Worm (Caenorhabditis elegans) whole organism, late embryonic: ENCODE data around the gene C15B12.8.

Source experiments
- C38D4.7 ChIP-seq: fragments of 200-800 bp; sonication (Bioruptor generic); optimal IDR thresholded peaks from 2 replicates; lab custom pipeline; 2018; ENCODE audit warnings: mild to moderate bottlenecking, missing genetic modification characterization, moderate library complexity, missing compliant biosample characterization
- F13H6.1 ChIP-seq: sonication (generic microtip); optimal IDR thresholded peaks from 2 replicates; lab custom pipeline; 2016; ENCODE audit warnings: missing genetic modification characterization, missing compliant biosample characterization
- K02D7.2 ChIP-seq: sonication (generic microtip); optimal IDR thresholded peaks from 2 replicates; lab custom pipeline; 2017; ENCODE audit warnings: mild to moderate bottlenecking, missing genetic modification characterization, missing compliant biosample characterization
- K09A11.1 ChIP-seq: sonication (generic microtip); optimal IDR thresholded peaks from 2 replicates; lab custom pipeline; 2017; ENCODE audit warnings: antibody characterized with exemption, mild to moderate bottlenecking, missing genetic modification characterization, missing compliant biosample characterization; ENCODE audit not compliant: insufficient read depth
- T23F11.4 ChIP-seq: fragments of 200-800 bp; sonication (Bioruptor generic); optimal IDR thresholded peaks from 2 replicates; lab custom pipeline; 2018; ENCODE audit warnings: mild to moderate bottlenecking, missing genetic modification characterization, missing compliant biosample characterization
- ahr-1 ChIP-seq: sonication (generic microtip); optimal IDR thresholded peaks from 2 replicates; lab custom pipeline; 2016; ENCODE audit warnings: missing genetic modification characterization, missing compliant biosample characterization
- ceh-14 ChIP-seq: sonication (generic microtip); optimal IDR thresholded peaks from 2 replicates; lab custom pipeline; 2016; ENCODE audit warnings: missing genotype, missing genetic modification characterization, missing compliant biosample characterization
- ceh-19 ChIP-seq: fragments of 200-800 bp; sonication (Bioruptor generic); optimal IDR thresholded peaks from 2 replicates; lab custom pipeline; 2018; ENCODE audit warnings: mild to moderate bottlenecking, missing genetic modification characterization, missing compliant biosample characterization
- ceh-22 ChIP-seq: sonication (generic microtip); optimal IDR thresholded peaks from 2 replicates; lab custom pipeline; 2017; ENCODE audit warnings: missing biosample characterization, missing genetic modification characterization
- ceh-30 ChIP-seq: fragments of 150-350 bp; optimal IDR thresholded peaks from 2 replicates; lab custom pipeline; 2014; ENCODE audit warnings: missing biosample characterization, missing genetic modification characterization
- ceh-9 ChIP-seq: sonication (generic microtip); optimal IDR thresholded peaks from 2 replicates; lab custom pipeline; 2016; ENCODE audit warnings: mild to moderate bottlenecking, missing genetic modification characterization, inconsistent platforms, missing compliant biosample characterization
- dve-1 ChIP-seq: sonication (generic microtip); optimal IDR thresholded peaks from 2 replicates; lab custom pipeline; 2017; ENCODE audit warnings: antibody characterized with exemption, mild to moderate bottlenecking, missing genetic modification characterization, missing compliant biosample characterization
- elt-2 ChIP-seq: sonication (generic microtip); optimal IDR thresholded peaks from 2 replicates; lab custom pipeline; 2016; ENCODE audit warnings: missing genetic modification reagents, missing genetic modification characterization, missing compliant biosample characterization
- elt-4 ChIP-seq: sonication (generic microtip); optimal IDR thresholded peaks from 2 replicates; lab custom pipeline; 2016; ENCODE audit warnings: missing genetic modification characterization, missing compliant biosample characterization
- eyg-1 ChIP-seq: sonication (generic microtip); optimal IDR thresholded peaks from 2 replicates; lab custom pipeline; 2016; ENCODE audit warnings: missing genotype, missing genetic modification characterization, missing compliant biosample characterization
- hlh-15 ChIP-seq: sonication (generic microtip); optimal IDR thresholded peaks from 2 replicates; lab custom pipeline; 2016; ENCODE audit warnings: missing genetic modification characterization, missing compliant biosample characterization
- hlh-30 ChIP-seq: sonication (generic microtip); optimal IDR thresholded peaks from 2 replicates; lab custom pipeline; 2017; ENCODE audit warnings: antibody characterized with exemption, missing genetic modification characterization, missing compliant biosample characterization; ENCODE audit not compliant: insufficient read depth
- lin-11 ChIP-seq: fragments of 200-800 bp; sonication (Bioruptor generic); optimal IDR thresholded peaks from 2 replicates; lab custom pipeline; 2018; ENCODE audit warnings: mild to moderate bottlenecking, missing genetic modification characterization, missing compliant biosample characterization
- mec-3 ChIP-seq: sonication (generic microtip); optimal IDR thresholded peaks from 2 replicates; lab custom pipeline; 2016; ENCODE audit warnings: borderline replicate concordance, missing genetic modification characterization, missing compliant biosample characterization
- nfya-1 ChIP-seq: sonication (generic microtip); optimal IDR thresholded peaks from 2 replicates; lab custom pipeline; 2017; ENCODE audit warnings: missing genetic modification characterization, mild to moderate bottlenecking, missing compliant biosample characterization, antibody characterized with exemption, moderate library complexity
- nhr-11 ChIP-seq: fragments of 150-350 bp; optimal IDR thresholded peaks from 2 replicates; lab custom pipeline; 2014; ENCODE audit warnings: missing biosample characterization, missing genetic modification characterization
- odd-2 ChIP-seq: sonication (generic microtip); optimal IDR thresholded peaks from 2 replicates; lab custom pipeline; 2017; ENCODE audit warnings: antibody characterized with exemption, mild to moderate bottlenecking, missing genetic modification characterization, missing compliant biosample characterization
- pag-3 ChIP-seq: sonication (generic microtip); optimal IDR thresholded peaks from 2 replicates; lab custom pipeline; 2016; ENCODE audit warnings: missing compliant biosample characterization, missing genetic modification characterization, borderline replicate concordance
- pat-9 ChIP-seq: fragments of 200-800 bp; sonication (Bioruptor generic); optimal IDR thresholded peaks from 2 replicates; lab custom pipeline; 2018; ENCODE audit warnings: mild to moderate bottlenecking, missing genetic modification characterization, moderate library complexity, missing compliant biosample characterization
- pha-4 ChIP-seq: fragments of 150-350 bp; optimal IDR thresholded peaks from 2 replicates; lab custom pipeline; 2018; ENCODE audit warnings: missing biosample characterization, missing genetic modification reagents, missing genetic modification characterization
- pqm-1 ChIP-seq: sonication (generic microtip); optimal IDR thresholded peaks from 2 replicates; lab custom pipeline; 2016; ENCODE audit warnings: missing genetic modification characterization, missing compliant biosample characterization
- pros-1 ChIP-seq: fragments of 150-350 bp; optimal IDR thresholded peaks from 2 replicates; lab custom pipeline; 2014; ENCODE audit warnings: missing biosample characterization, missing genetic modification reagents, missing genetic modification characterization
- ref-2 ChIP-seq: sonication (generic microtip); optimal IDR thresholded peaks from 2 replicates; lab custom pipeline; 2016; ENCODE audit warnings: missing genetic modification characterization, missing compliant biosample characterization
- sox-4 ChIP-seq: sonication (generic microtip); optimal IDR thresholded peaks from 2 replicates; lab custom pipeline; 2017; ENCODE audit warnings: mild to moderate bottlenecking, missing genetic modification characterization, inconsistent platforms, missing compliant biosample characterization
- tbx-2 ChIP-seq: sonication (generic microtip); optimal IDR thresholded peaks from 2 replicates; lab custom pipeline; 2016; ENCODE audit warnings: missing genetic modification characterization, missing compliant biosample characterization
- ttx-3 ChIP-seq: sonication (generic microtip); optimal IDR thresholded peaks from 2 replicates; lab custom pipeline; 2016; ENCODE audit warnings: missing genetic modification reagents, missing genetic modification characterization, missing compliant biosample characterization
- unc-86 ChIP-seq: sonication (generic microtip); optimal IDR thresholded peaks from 2 replicates; lab custom pipeline; 2016; ENCODE audit warnings: missing genetic modification characterization, missing compliant biosample characterization

C15B12.8 gene

DNA sequence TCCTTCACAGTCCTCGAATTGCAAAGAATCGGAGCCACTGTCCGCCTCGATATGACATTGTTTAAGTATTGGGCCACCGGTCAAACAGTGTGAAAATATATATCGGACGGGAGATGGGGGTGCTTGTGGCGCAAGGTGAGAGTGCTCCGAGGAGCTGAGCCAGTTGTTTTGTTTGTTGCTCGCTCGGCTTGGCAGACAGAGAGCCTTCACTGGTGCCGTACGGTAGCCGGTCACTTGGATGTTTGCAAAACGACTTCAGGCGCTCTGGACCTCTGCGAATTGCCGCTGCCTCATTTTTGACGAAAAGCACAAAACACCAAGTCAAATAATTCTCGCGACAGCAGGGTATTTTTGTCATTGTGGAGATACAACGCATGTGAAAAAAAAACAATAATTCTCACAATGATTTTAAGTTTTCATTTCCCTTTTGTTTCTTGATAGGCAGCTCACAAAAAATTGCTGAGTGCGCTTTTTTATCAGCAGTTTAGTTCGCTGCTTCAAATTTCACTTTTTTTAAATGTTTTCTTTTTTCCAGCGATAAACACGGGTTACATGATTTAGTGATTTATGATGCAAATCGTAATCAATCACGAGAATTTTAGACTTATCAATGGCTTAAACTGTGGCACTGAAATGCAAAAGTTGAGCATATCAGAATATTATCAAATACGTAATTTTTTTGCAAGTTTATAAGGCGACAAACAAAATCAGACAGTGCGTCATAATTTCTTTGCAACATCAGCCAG, 43.1 kb downstream of the C15B12.8 start (continued):
- TF ChIP-seq odd-2 (tag; lab: Kevin White, UChicago), result no peak

DNA sequence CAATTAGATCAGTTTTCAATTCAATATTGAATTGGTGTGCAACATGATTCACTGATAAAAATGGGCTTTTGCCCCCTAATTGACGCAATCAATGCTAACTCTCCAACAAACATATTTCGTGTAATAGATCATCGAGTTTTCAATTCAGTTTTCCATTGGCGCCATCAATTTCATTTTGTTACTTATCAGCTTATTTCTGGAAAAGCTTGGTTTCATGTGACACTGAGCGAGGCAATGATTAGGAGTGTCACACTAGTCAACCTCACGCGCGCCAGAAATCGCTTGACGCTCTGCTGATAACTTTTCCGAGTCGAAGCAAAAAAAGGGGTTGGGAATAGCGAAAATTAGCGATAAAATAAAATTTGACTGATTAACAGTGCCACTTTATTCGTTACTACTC, 44.5 kb downstream of the C15B12.8 start, which contains the start of gene ets-4:
Gene ets-4, plus strand, starts transcription at position 347 of the 400 bp plus-strand sequence.
- TF ChIP-seq ceh-9 (no peak), nfya-1 (tag; lab: Kevin White, UChicago) (no peak), F13H6.1 (tag; lab: Kevin White, UChicago) (no peak), elt-2 (peak; percentile 23), ref-2 (tag; lab: Kevin White, UChicago) (no peak), pqm-1 (tag; lab: Kevin White, UChicago) (peak; percentile 18)

DNA sequence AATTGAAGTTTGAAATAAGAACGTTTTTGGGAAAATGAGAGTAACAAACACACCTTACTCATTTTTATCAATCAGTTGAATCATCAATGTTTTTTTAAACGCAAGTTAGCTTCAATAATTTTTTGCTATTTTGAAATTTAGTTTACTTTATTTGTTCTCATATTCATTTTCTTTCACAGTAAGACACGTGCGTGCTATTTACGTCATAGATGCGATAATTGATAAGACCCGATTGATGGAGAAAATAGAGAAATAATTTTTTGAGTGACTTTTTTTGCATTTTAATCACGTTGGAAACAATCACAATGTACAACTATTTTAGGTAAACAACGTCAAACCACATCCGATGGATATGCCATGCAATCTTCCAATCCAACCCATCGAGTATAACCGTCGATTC, 45.4 kb downstream of the C15B12.8 start:
- TF ChIP-seq ttx-3 (tag; lab: Kevin White, UChicago) (no peak), ceh-19 (GFP tag; lab: Kevin White, UChicago) (no peak), mec-3 (tag; lab: Kevin White, UChicago) (no peak), hlh-15 (tag; lab: Kevin White, UChicago) (no peak), lin-11 (tag; lab: Kevin White, UChicago) (no peak), ceh-22 (tag; lab: Kevin White, UChicago) (no peak), elt-4 (no peak), K02D7.2 (tag; lab: Kevin White, UChicago) (no peak), dve-1 (tag; lab: Kevin White, UChicago) (no peak), ceh-14 (tag; lab: Kevin White, UChicago) (no peak), sox-4 (tag; lab: Kevin White, UChicago) (no peak)

DNA sequence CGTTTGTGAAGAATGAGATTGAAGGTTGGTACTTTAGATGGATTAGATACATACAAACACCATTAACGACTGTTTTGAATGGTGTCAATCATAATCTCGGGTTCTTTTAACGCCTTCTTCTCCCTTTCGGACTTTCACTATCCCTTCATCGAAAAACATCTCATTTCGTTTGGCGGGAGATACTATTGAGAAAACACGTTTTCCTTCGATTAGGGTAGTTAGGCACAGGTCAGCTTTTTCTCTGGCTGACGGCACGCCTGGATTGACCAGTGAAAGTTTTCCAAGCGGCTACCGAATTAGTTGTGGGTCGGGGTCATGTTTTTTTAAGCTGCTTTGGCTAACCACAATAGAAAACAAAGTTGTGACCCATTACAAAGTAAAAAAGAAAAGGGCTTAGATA, 45.9 kb downstream of the C15B12.8 start:
- TF ChIP-seq nfya-1 (tag; lab: Kevin White, UChicago) (no peak), K02D7.2 (tag; lab: Kevin White, UChicago) (no peak), K09A11.1 (tag; lab: Kevin White, UChicago) (no peak), pha-4 (no peak)

DNA sequence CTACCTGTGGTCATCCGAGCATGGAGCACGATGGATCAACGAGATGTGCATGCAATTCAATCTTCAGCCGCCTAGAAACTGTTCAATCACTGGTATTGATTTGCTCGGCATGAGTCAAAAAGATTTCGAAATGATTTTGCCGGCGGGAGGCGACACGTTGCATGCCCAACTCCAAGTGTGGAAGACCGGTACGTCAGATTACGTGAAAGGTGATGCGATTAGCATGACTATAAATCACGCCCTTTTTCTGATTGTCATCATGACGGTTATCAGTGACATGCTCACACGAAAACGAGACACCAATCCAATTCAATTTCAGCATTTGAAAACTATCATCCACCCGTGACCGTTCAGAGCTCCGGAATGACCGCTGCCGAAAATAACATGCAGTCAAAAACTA, 46.6 kb downstream of the C15B12.8 start:
- no peak for TF ChIP-seq hlh-30 (tag; lab: Kevin White, UChicago)
- no peak for TF ChIP-seq dve-1 (tag; lab: Kevin White, UChicago)
- no peak for TF ChIP-seq eyg-1 (tag; lab: Kevin White, UChicago)
- TF ChIP-seq pros-1 (tag; lab: Kevin White, UChicago), result no peak
- TF ChIP-seq ahr-1 (tag; lab: Kevin White, UChicago), result no peak
- no peak for TF ChIP-seq T23F11.4 (GFP tag; lab: Kevin White, UChicago)
- TF ChIP-seq ceh-19 (GFP tag; lab: Kevin White, UChicago), result no peak
- TF ChIP-seq ceh-9, result no peak
- TF ChIP-seq unc-86 (tag; lab: Kevin White, UChicago), result no peak
- no peak for TF ChIP-seq nhr-11 (tag; lab: Kevin White, UChicago)
- no peak for TF ChIP-seq pqm-1 (tag; lab: Kevin White, UChicago)
- TF ChIP-seq ceh-30, result no peak
- TF ChIP-seq C38D4.7, result no peak
- TF ChIP-seq pag-3 (tag; lab: Kevin White, UChicago), result no peak
- no peak for TF ChIP-seq pat-9 (tag; lab: Kevin White, UChicago)
- TF ChIP-seq tbx-2 (tag; lab: Kevin White, UChicago), result no peak
- TF ChIP-seq odd-2 (tag; lab: Kevin White, UChicago), result no peak
- no peak for TF ChIP-seq ceh-22 (tag; lab: Kevin White, UChicago)
- no peak for TF ChIP-seq sox-4 (tag; lab: Kevin White, UChicago)
